Worm (Caenorhabditis elegans): Measurements from ENCODE around the gene sem-5.

DNA sequence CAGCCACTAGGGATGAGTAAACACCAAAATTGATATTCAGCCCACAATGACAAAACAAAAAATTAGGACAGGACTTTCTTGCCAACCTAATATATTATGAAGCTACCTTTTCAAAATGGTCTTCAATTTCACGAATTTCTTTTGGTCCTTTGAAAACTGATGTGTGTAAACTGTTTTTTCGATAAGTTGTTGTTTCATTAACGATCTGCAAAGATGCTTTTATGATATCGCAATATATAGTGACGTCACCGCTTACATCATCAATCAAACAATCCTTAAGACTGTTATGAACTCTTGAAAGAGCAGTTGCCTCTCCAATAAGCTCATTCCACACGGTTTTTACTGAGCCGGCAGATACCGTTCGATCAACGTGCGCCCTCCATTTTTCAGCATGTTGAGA is 30.6 kb upstream of the sem-5 start:
- no peak for TF ChIP-seq unc-120 (tag; optimal IDR thresholded peaks at IDR 0.05; ENCODE audit: poor library complexity, severe bottlenecking)
- no peak for TF ChIP-seq nhr-237 (tag; optimal IDR thresholded peaks at IDR 0.05)
- TF ChIP-seq lin-13 (tag; optimal IDR thresholded peaks at IDR 0.05), result no peak
- TF ChIP-seq elt-3 (tag; optimal IDR thresholded peaks at IDR 0.05), result no peak
- no peak for TF ChIP-seq sem-2 (GFP tag; optimal IDR thresholded peaks at IDR 0.05)
- TF ChIP-seq snpc-4 (tag; optimal IDR thresholded peaks at IDR 0.05), result no peak
- no peak for TF ChIP-seq ham-2 (GFP tag; optimal IDR thresholded peaks at IDR 0.05)
- TF ChIP-seq cnd-1 (tag; optimal IDR thresholded peaks at IDR 0.05), result no peak
- no peak for TF ChIP-seq mab-5 (tag; optimal IDR thresholded peaks at IDR 0.05)
- no peak for TF ChIP-seq unc-62 (GFP tag; optimal IDR thresholded peaks at IDR 0.05)
- no peak for TF ChIP-seq nhr-28 (tag; optimal IDR thresholded peaks at IDR 0.05)
- no peak for TF ChIP-seq pha-4 (tag; optimal IDR thresholded peaks at IDR 0.05)
